Fruit fly (Drosophila melanogaster) whole organism, wandering third instar larva: ENCODE results near the gene RPA1.

Experiments
- Abd-B ChIP-seq: fragments of >200 bp; optimal IDR thresholded peaks from 2 replicates; lab custom pipeline; 2017; ENCODE audit warnings: missing biosample characterization, missing genetic modification characterization
- CG32264 ChIP-seq: fragments of 200-800 bp; sonication (Bioruptor generic); optimal IDR thresholded peaks from 2 replicates; lab custom pipeline; 2016; ENCODE audit warnings: missing biosample characterization, missing genetic modification characterization
- CG9705 ChIP-seq: fragments of 200-800 bp; sonication (Bioruptor generic); optimal IDR thresholded peaks from 2 replicates; lab custom pipeline; 2018; ENCODE audit warnings: missing biosample characterization, mild to moderate bottlenecking, missing genetic modification characterization
- Dif ChIP-seq: fragments of 200-275, 200-300 bp; sonication (Bioruptor generic); optimal IDR thresholded peaks from 2 replicates; lab custom pipeline; 2018; ENCODE audit warnings: missing biosample characterization, missing genetic modification characterization; ENCODE audit not compliant: partially characterized antibody
- HLH106 ChIP-seq: fragments of 200-800 bp; optimal IDR thresholded peaks from 3 replicates; lab custom pipeline; 2019; ENCODE audit warnings: missing biosample characterization, mild to moderate bottlenecking, missing genetic modification characterization, moderate library complexity
- Hnf4 ChIP-seq: fragments of 200-800 bp; sonication (Bioruptor generic); optimal IDR thresholded peaks from 2 replicates; lab custom pipeline; 2016; ENCODE audit warnings: missing biosample characterization, mild to moderate bottlenecking, missing genetic modification characterization
- Hr78 ChIP-seq: fragments of >200 bp; optimal IDR thresholded peaks from 2 replicates; lab custom pipeline; 2017; ENCODE audit warnings: missing biosample characterization, missing genetic modification characterization
- Hr83 ChIP-seq: fragments of 200-300 bp; sonication (Bioruptor generic); optimal IDR thresholded peaks from 2 replicates; lab custom pipeline; 2016; ENCODE audit warnings: missing biosample characterization, mild to moderate bottlenecking, missing genetic modification characterization, moderate library complexity; ENCODE audit not compliant: poor library complexity, severe bottlenecking
- Jra ChIP-seq: sonication (Bioruptor generic); optimal IDR thresholded peaks from 2 replicates; lab custom pipeline; 2016; ENCODE audit warnings: missing biosample characterization, missing genetic modification characterization
- Mio ChIP-seq: sonication (Bioruptor generic); optimal IDR thresholded peaks from 2 replicates; lab custom pipeline; 2016; ENCODE audit warnings: missing biosample characterization, missing genetic modification characterization
- N ChIP-seq: fragments of >200 bp; optimal IDR thresholded peaks from 2 replicates; lab custom pipeline; 2018; ENCODE audit warnings: missing biosample characterization, missing external identifiers, missing genetic modification characterization
- OdsH ChIP-seq: fragments of 200-800 bp; sonication (Bioruptor generic); optimal IDR thresholded peaks from 2 replicates; lab custom pipeline; 2016; ENCODE audit warnings: missing biosample characterization, mild to moderate bottlenecking, missing genetic modification characterization
- Rel ChIP-seq, 2 experiments: fragments of 200-800 bp; sonication (Bioruptor generic) in 1 of 2; optimal IDR thresholded peaks; 2 replicates in 1 of 2; 3 replicates in 1 of 2; lab custom pipeline; 2016 to 2019; ENCODE audit warnings: mild to moderate bottlenecking in 2 of 2, missing biosample characterization in 2 of 2, missing genetic modification characterization in 2 of 2, moderate library complexity in 1 of 2
- Sp1 ChIP-seq: fragments of 200-800 bp; sonication (Bioruptor generic); optimal IDR thresholded peaks from 3 replicates; lab custom pipeline; 2019; ENCODE audit warnings: missing biosample characterization, mild to moderate bottlenecking, missing genetic modification characterization, moderate library complexity
- Vsx2 ChIP-seq: fragments of 200-300, 225-300 bp; sonication (Bioruptor generic); optimal IDR thresholded peaks from 2 replicates; lab custom pipeline; 2018; ENCODE audit warnings: missing biosample characterization, missing genetic modification characterization; ENCODE audit not compliant: partially characterized antibody
- br ChIP-seq: fragments of 200-800 bp; sonication (Bioruptor generic); optimal IDR thresholded peaks from 2 replicates; lab custom pipeline; 2016; ENCODE audit warnings: missing biosample characterization, missing genetic modification characterization
- brk ChIP-seq: fragments of 200-800 bp; sonication (Bioruptor generic); optimal IDR thresholded peaks from 2 replicates; lab custom pipeline; 2016; ENCODE audit warnings: missing biosample characterization, mild to moderate bottlenecking, missing genetic modification characterization
- dl ChIP-seq, 2 experiments: fragments of 175-275, 200-275 bp in 1 of 2; fragments of 200-275 bp in 1 of 2; sonication (Bioruptor generic); optimal IDR thresholded peaks; lab custom pipeline; 2018; ENCODE audit warnings: mild to moderate bottlenecking in 2 of 2, missing biosample characterization in 2 of 2, missing genetic modification characterization in 2 of 2, moderate library complexity in 2 of 2; ENCODE audit not compliant: partially characterized antibody in 2 of 2, insufficient read depth in 1 of 2
- dmrt93B ChIP-seq: fragments of 200-800 bp; sonication (Bioruptor generic); optimal IDR thresholded peaks from 2 replicates; lab custom pipeline; 2018; ENCODE audit warnings: missing biosample characterization, mild to moderate bottlenecking, missing genetic modification characterization
- ey ChIP-seq: fragments of 200-800 bp; sonication (Bioruptor generic); optimal IDR thresholded peaks from 2 replicates; lab custom pipeline; 2016; ENCODE audit warnings: missing biosample characterization, missing genetic modification characterization
- foxo ChIP-seq, 2 experiments: fragments of 200-800 bp; sonication (Bioruptor generic); optimal IDR thresholded peaks; 2 replicates in 1 of 2; 3 replicates in 1 of 2; lab custom pipeline; 2016 to 2017; ENCODE audit warnings: missing biosample characterization in 2 of 2, missing genetic modification characterization in 2 of 2
- fru ChIP-seq: fragments of 200-800 bp; sonication (Bioruptor generic); optimal IDR thresholded peaks from 3 replicates; lab custom pipeline; 2016; ENCODE audit warnings: missing biosample characterization, mild to moderate bottlenecking, missing genetic modification characterization
- h ChIP-seq: fragments of 200-800 bp; sonication (Bioruptor generic); optimal IDR thresholded peaks from 3 replicates; lab custom pipeline; 2016; ENCODE audit warnings: missing biosample characterization, mild to moderate bottlenecking, missing genetic modification characterization
- jim ChIP-seq: fragments of 175-275, 200-325 bp; sonication (Bioruptor generic); optimal IDR thresholded peaks from 2 replicates; lab custom pipeline; 2016; ENCODE audit warnings: missing biosample characterization, mild to moderate bottlenecking, missing genetic modification characterization
- lola ChIP-seq: fragments of >200 bp; optimal IDR thresholded peaks from 2 replicates; lab custom pipeline; 2017; ENCODE audit warnings: missing biosample characterization, missing genetic modification characterization
- pan ChIP-seq: fragments of >200 bp; optimal IDR thresholded peaks from 2 replicates; lab custom pipeline; 2017
- psq ChIP-seq: fragments of 200-800 bp; sonication (Bioruptor generic); optimal IDR thresholded peaks from 3 replicates; lab custom pipeline; 2017; ENCODE audit warnings: missing biosample characterization, mild to moderate bottlenecking, missing genetic modification characterization, moderate library complexity
- rgr ChIP-seq: fragments of 200-800 bp; sonication (Bioruptor generic); optimal IDR thresholded peaks from 3 replicates; lab custom pipeline; 2016; ENCODE audit warnings: missing biosample characterization, mild to moderate bottlenecking, missing genetic modification characterization
- sage ChIP-seq: fragments of 200-800 bp; sonication (Bioruptor generic); optimal IDR thresholded peaks from 2 replicates; lab custom pipeline; 2016; ENCODE audit warnings: missing biosample characterization, mild to moderate bottlenecking, missing genetic modification characterization
- sv ChIP-seq: fragments of 200-800 bp; sonication (Bioruptor generic); optimal IDR thresholded peaks from 3 replicates; lab custom pipeline; 2016; ENCODE audit warnings: missing biosample characterization, missing genetic modification characterization
- tai ChIP-seq: sonication (Bioruptor generic); optimal IDR thresholded peaks from 2 replicates; lab custom pipeline; 2016; ENCODE audit warnings: missing biosample characterization, missing genetic modification characterization
- usp ChIP-seq: fragments of >200 bp; optimal IDR thresholded peaks from 2 replicates; lab custom pipeline; 2017; ENCODE audit warnings: missing biosample characterization, missing genetic modification characterization
- woc ChIP-seq: sonication (Bioruptor generic); optimal IDR thresholded peaks from 2 replicates; lab custom pipeline; 2016; ENCODE audit warnings: missing biosample characterization, mild to moderate bottlenecking, missing genetic modification characterization

RPA1 gene

DNA sequence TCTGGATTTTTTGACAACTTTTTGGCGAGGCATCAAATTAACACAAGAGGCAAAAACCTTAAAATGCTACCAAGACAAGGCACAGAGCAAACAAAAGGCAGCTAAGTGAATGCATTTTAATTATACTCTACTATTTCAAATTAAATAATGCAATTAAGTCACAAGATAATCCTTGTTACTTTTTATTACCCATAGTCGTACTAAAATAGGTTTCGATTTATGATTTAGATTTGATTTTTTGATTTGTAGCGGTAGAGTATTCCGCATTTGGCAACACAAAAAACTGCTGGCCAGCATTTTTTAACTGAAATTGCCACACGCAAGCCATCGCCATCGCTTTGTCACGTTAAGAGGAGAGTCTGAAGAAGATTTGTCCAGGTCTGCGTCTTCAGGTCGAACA, 18.5 kb upstream of the RPA1 start:
- TF ChIP-seq Mio (no peak), rgr (peak; percentile 46), woc (GFP tag; lab: Kevin White, UChicago) (peak; percentile 44), Hnf4 (no peak), ey (GFP tag; lab: Kevin White, UChicago) (peak; percentile 48), Sp1 (peak; percentile 44), OdsH (peak; percentile 27), h (GFP tag; lab: Kevin White, UChicago) (peak; percentile 51), sv (no peak), Hr78 (GFP tag; lab: Kevin White, UChicago) (no peak), usp (no peak), dmrt93B (no peak), brk (GFP tag; lab: Kevin White, UChicago) (no peak), Hr83 (GFP tag; lab: Kevin White, UChicago) (no peak), Abd-B (no peak), psq (peak; percentile 4), fru (GFP tag; lab: Kevin White, UChicago) (peak; percentile 39), HLH106 (peak; percentile 51), br (GFP tag; lab: Kevin White, UChicago) (peak; percentile 24), tai (no peak), Rel (GFP tag; optimal IDR thresholded peaks at IDR 0.05; lab: Kevin White, UChicago) (no peak), Rel (tag; optimal IDR thresholded peaks at IDR 0.05; lab: Kevin White, UChicago) (no peak), CG9705 (GFP tag; lab: Kevin White, UChicago) (no peak), N (GFP tag; lab: Kevin White, UChicago) (no peak), sage (GFP tag; lab: Kevin White, UChicago) (no peak), Vsx2 (no peak), foxo (GFP tag; optimal IDR thresholded peaks at IDR 0.05; lab: Kevin White, UChicago) (peak in 1 of 2 experiments; percentile 38)
- TF ChIP-seq, all 38 proteins: peak for 11

dm6 chr3R:8279970-8280369, 15.7 kb upstream of the RPA1 start:
- peak; percentile 19 for TF ChIP-seq Sp1
- no peak for TF ChIP-seq pan
- peak; percentile 43 for TF ChIP-seq HLH106
- peak in 1 of 2 experiments; percentile 22 for TF ChIP-seq foxo (GFP tag; optimal IDR thresholded peaks at IDR 0.05; lab: Kevin White, UChicago)
- TF ChIP-seq dl (GFP tag; optimal IDR thresholded peaks at IDR 0.05; lab: Kevin White, UChicago; ENCODE audit: insufficient read depth in 1 of 2, partially characterized antibody in 2 of 2) = no peak
- no peak for TF ChIP-seq Rel (GFP tag; optimal IDR thresholded peaks at IDR 0.05; lab: Kevin White, UChicago)
- TF ChIP-seq Rel (tag; optimal IDR thresholded peaks at IDR 0.05; lab: Kevin White, UChicago) = peak; percentile 38
- TF ChIP-seq Dif (GFP tag; lab: Kevin White, UChicago) = peak; percentile 20

dm6 chr3R:8277494-8278293, 13.4 kb upstream of the RPA1 start, which contains the start of gene ato:
Gene ato (plus strand): TSS chr3R:8278052.
- TF ChIP-seq Vsx2 = peak; percentile 60
- TF ChIP-seq Hr78 (GFP tag; lab: Kevin White, UChicago) = no peak
- no peak for TF ChIP-seq psq

DNA sequence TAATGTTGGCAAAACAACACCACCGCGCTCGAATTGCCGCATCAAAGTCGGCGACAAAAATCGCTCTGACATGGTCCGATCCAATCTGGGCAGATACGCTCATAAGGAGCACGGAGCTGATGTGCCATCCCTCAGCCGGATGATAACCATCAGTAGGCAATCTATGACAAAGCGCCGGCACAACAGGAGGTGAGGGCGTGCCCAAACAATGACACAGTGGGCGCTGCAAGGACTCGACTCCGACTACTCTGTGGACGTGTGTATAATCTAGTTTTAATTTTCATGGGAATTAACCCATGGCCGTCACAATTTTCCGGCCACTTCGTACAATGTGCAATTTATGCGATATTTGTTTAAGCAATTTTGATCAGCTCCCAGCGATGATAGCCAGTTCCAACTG, 10.8 kb upstream of the RPA1 start:
- TF ChIP-seq sv (no peak), psq (no peak), HLH106 (no peak), N (GFP tag; lab: Kevin White, UChicago) (no peak), jim (GFP tag; lab: Kevin White, UChicago) (no peak), foxo (GFP tag; optimal IDR thresholded peaks at IDR 0.05; lab: Kevin White, UChicago) (no peak), pan (no peak)

DNA sequence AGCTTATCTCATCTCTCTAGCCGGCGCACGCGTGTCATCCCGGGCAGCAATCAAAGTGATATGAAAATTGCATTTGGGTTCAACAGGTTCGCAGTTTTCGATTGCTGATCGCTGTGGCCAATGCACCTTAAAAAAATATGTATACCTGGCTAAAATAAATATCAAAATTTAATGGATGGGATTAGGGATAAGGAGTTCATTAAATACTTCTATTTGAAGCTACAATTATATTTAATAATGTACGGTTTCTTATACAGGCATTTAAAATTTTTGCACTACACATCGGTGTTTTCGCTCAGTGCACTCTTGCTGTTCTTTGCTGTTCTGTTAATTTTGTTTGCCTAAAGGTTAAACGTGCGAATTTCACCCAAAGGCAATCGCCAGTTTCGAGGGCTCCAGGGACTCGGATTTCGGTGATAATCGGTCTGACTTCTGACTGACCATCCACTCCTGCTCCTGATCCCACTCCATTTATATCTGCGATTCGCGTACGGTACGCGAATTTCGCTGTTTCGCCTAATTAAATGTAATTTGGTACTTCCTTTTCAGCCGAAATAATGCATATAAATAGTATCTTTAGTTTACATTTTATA, 8.4 kb upstream of the RPA1 start:
- TF ChIP-seq HLH106 = peak; percentile 62
- TF ChIP-seq foxo (GFP tag; optimal IDR thresholded peaks at IDR 0.05; lab: Kevin White, UChicago) = peak in 1 of 2 experiments; percentile 69
- TF ChIP-seq N (GFP tag; lab: Kevin White, UChicago) = no peak
- TF ChIP-seq br (GFP tag; lab: Kevin White, UChicago) = peak; percentile 71
- peak; percentile 70 for TF ChIP-seq fru (GFP tag; lab: Kevin White, UChicago)
- no peak for TF ChIP-seq dmrt93B
- no peak for TF ChIP-seq usp
- TF ChIP-seq ey (GFP tag; lab: Kevin White, UChicago) = peak; percentile 65
- TF ChIP-seq Rel (GFP tag; optimal IDR thresholded peaks at IDR 0.05; lab: Kevin White, UChicago) = no peak
- TF ChIP-seq Rel (tag; optimal IDR thresholded peaks at IDR 0.05; lab: Kevin White, UChicago) = peak; percentile 23
- TF ChIP-seq OdsH = peak; percentile 60
- peak; percentile 10 for TF ChIP-seq Sp1
- TF ChIP-seq psq = peak; percentile 56
- no peak for TF ChIP-seq lola (GFP tag; lab: Kevin White, UChicago)
- no peak for TF ChIP-seq CG32264 (GFP tag; lab: Kevin White, UChicago)
- peak; percentile 79 for TF ChIP-seq h (GFP tag; lab: Kevin White, UChicago)
- TF ChIP-seq woc (GFP tag; lab: Kevin White, UChicago) = no peak
- peak; percentile 63 for TF ChIP-seq rgr
- no peak for TF ChIP-seq Jra (GFP tag; lab: Kevin White, UChicago)
- TF ChIP-seq Hr78 (GFP tag; lab: Kevin White, UChicago) = no peak
- TF ChIP-seq, all 38 proteins: peak for 11
